Fruit fly (Drosophila melanogaster): ENCODE measurements around the gene CG13950.

The CG13950 gene

DNA sequence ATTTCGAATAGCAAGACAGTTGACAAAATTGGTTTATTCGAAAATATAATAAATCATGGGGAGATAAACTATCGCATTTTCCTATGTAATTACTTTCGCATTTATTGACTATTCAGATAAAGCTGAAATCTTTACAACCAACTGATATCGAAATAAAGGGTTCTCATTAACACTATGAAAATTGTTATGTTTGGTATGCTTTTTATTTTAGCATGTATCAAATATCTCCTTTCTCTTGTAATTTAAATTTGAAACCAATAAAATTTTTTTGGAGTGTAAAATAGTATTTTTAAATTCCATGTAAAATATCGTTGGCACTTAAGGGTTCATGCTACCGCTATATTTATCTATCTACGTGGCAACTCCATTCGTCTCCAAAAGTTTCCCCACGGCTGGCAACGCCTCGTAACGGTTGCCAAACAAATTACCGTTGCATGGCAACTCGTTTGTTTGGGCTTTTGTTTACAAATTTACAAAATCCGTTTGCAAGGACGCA lies 4.9 kb upstream of the CG13950 start, which contains the start of gene CG13949 (continued):
- TF ChIP-seq cas (GFP tag; IDR thresholded peaks at IDR 0.05) (peak; percentile 34; the same call in 1 of the 2 replicates), CG16779 (GFP tag; IDR thresholded peaks at IDR 0.05) (peak; percentile 68; the same call in 1 of the 2 replicates), Ssrp (tag; optimal IDR thresholded peaks at IDR 0.05) (peak; percentile 20), ase (GFP tag; IDR thresholded peaks at IDR 0.05) (peak; percentile 71; the same call in 2 of the 3 replicates), ash1 (GFP tag; optimal IDR thresholded peaks at IDR 0.05) (no peak), Rfx (GFP tag; IDR thresholded peaks at IDR 0.05) (peak; percentile 93), CG4730 (GFP tag; IDR thresholded peaks at IDR 0.05) (peak; percentile 30; the same call in 1 of the 2 replicates), Hey (tag; optimal IDR thresholded peaks at IDR 0.05) (no peak), CG8765 (GFP tag; IDR thresholded peaks at IDR 0.05) (peak; percentile 49; the same call in 1 of the 2 replicates), jumu (GFP tag; optimal IDR thresholded peaks at IDR 0.05) (peak; percentile 28), Ada2b (GFP tag; IDR thresholded peaks at IDR 0.05) (peak; percentile 73; the same call in 1 of the 2 replicates), Nf-YB (GFP tag; optimal IDR thresholded peaks at IDR 0.05) (peak; percentile 27), CG18262 (tag; optimal IDR thresholded peaks at IDR 0.05) (peak; percentile 59), ara (GFP tag; IDR thresholded peaks at IDR 0.05) (peak; percentile 49; the same call in 1 of the 2 replicates), CG3065 (GFP tag; optimal IDR thresholded peaks at IDR 0.05) (no peak), Doc2 (GFP tag; IDR thresholded peaks at IDR 0.05) (no peak), exex (tag; optimal IDR thresholded peaks at IDR 0.05) (peak; percentile 98), bowl (GFP tag; IDR thresholded peaks at IDR 0.05) (no peak), CG9797 (GFP tag; optimal IDR thresholded peaks at IDR 0.05) (no peak), lilli (GFP tag; optimal IDR thresholded peaks at IDR 0.05) (peak; percentile 63), fru (optimal IDR thresholded peaks at IDR 0.05) (no peak), maf-S (GFP tag; optimal IDR thresholded peaks at IDR 0.05) (peak; percentile 60), CG4404 (GFP tag; IDR thresholded peaks at IDR 0.05) (0 out of 2 replicates have a peak, but pooled peaks have one; percentile 24), Adf1 (GFP tag; IDR thresholded peaks at IDR 0.05) (no peak), Ets65A (GFP tag) (peak; percentile 89), zfh2 (GFP tag; optimal IDR thresholded peaks at IDR 0.05) (peak; percentile 57), Dbx (GFP tag; IDR thresholded peaks at IDR 0.05) (peak; percentile 82), btn (GFP tag; optimal IDR thresholded peaks at IDR 0.05) (no peak), CG12659 (GFP tag; optimal IDR thresholded peaks at IDR 0.05) (peak; percentile 74), GATAe (GFP tag; conservative IDR thresholded peaks at IDR 0.05) (peak; percentile 65; the same call in 1 of the 2 replicates), vvl (GFP tag; IDR thresholded peaks at IDR 0.05) (peak; percentile 88), onecut (GFP tag; IDR thresholded peaks at IDR 0.05) (no peak), CG10565 (GFP tag; optimal IDR thresholded peaks at IDR 0.05) (no peak), CG4328 (GFP tag; optimal IDR thresholded peaks at IDR 0.05) (no peak), Bgb (GFP tag; IDR thresholded peaks at IDR 0.05; ENCODE audit: partially characterized antibody) (peak; percentile 65; the same call in 1 of the 2 replicates), ewg (GFP tag; optimal IDR thresholded peaks at IDR 0.05) (peak; percentile 35), CG15479 (GFP tag; optimal IDR thresholded peaks at IDR 0.05) (no peak), Mes4 (GFP tag; optimal IDR thresholded peaks at IDR 0.05) (peak; percentile 21), Hr3 (GFP tag; optimal IDR thresholded peaks at IDR 0.05) (peak; percentile 51), CG2678 (tag; optimal IDR thresholded peaks at IDR 0.05) (peak; percentile 73), CHES-1-like (GFP tag; optimal IDR thresholded peaks at IDR 0.05) (peak; percentile 33), schlank (tag; optimal IDR thresholded peaks at IDR 0.05) (no peak), CG6854 (GFP tag; optimal IDR thresholded peaks at IDR 0.05) (peak; percentile 21), trh (GFP tag; optimal IDR thresholded peaks at IDR 0.05) (no peak), dimm (GFP tag; IDR thresholded peaks at IDR 0.05) (no peak), CG13123 (GFP tag; optimal IDR thresholded peaks at IDR 0.05) (no peak), sr (GFP tag; IDR thresholded peaks at IDR 0.05) (no peak), CG2116 (GFP tag; optimal IDR thresholded peaks at IDR 0.05) (peak; percentile 54), Side (GFP tag; optimal IDR thresholded peaks at IDR 0.05) (peak; percentile 41), pan (optimal IDR thresholded peaks at IDR 0.05) (no peak), pan (GFP tag; optimal IDR thresholded peaks at IDR 0.05 in 1 of 2, IDR thresholded peaks at IDR 0.05 in 1 of 2) (peak in 1 of 2 experiments; percentile 83), z (GFP tag; IDR thresholded peaks at IDR 0.05) (peak; percentile 60; the same call in 1 of the 3 replicates)

All from whole organism, embryonic.